Worm (Caenorhabditis elegans) whole organism, L1 larva: ENCODE data around the gene C44B9.3.

Experiments used
- aly-2 ChIP-seq: fragments of 150-350 bp; optimal IDR thresholded peaks from 2 replicates; lab custom pipeline; 2014; ENCODE audit warnings: missing biosample characterization, missing genetic modification characterization
- ama-1 ChIP-seq: fragments of 150-350 bp; optimal IDR thresholded peaks from 2 replicates; lab custom pipeline; 2014
- egl-13 ChIP-seq: sonication (generic microtip); optimal IDR thresholded peaks from 2 replicates; lab custom pipeline; 2016; ENCODE audit warnings: missing genotype, missing genetic modification reagents, missing genetic modification characterization, missing compliant biosample characterization
- elt-3 ChIP-seq, 6 experiments: fragments of 150-350 bp in 1 of 6; sonication (generic microtip); optimal IDR thresholded peaks; 2 replicates each; lab custom pipeline; 2017 to 2018; ENCODE audit warnings: missing biosample characterization in 6 of 6, missing genetic modification characterization in 6 of 6, inconsistent platforms in 1 of 6
- jun-1 ChIP-seq: fragments of 150-350 bp; optimal IDR thresholded peaks from 2 replicates; lab custom pipeline; 2014; ENCODE audit warnings: missing biosample characterization, missing genetic modification reagents, missing genetic modification characterization
- lin-15B ChIP-seq: fragments of 150-350 bp; sonication (generic microtip); optimal IDR thresholded peaks from 3 replicates; lab custom pipeline; 2014; ENCODE audit warnings: missing biosample characterization, missing genetic modification characterization
- mdl-1 ChIP-seq, 2 experiments: fragments of 150-350 bp; optimal IDR thresholded peaks; 2 replicates each; lab custom pipeline; 2014 to 2017; ENCODE audit warnings: missing biosample characterization in 2 of 2, missing genetic modification characterization in 2 of 2, inconsistent platforms in 1 of 2
- nhr-11 ChIP-seq: fragments of 150-350 bp; optimal IDR thresholded peaks from 2 replicates; lab custom pipeline; 2014; ENCODE audit warnings: missing biosample characterization, missing genetic modification characterization
- nhr-237 ChIP-seq: fragments of 150-350 bp; optimal IDR thresholded peaks from 2 replicates; lab custom pipeline; 2014; ENCODE audit warnings: missing biosample characterization, missing genetic modification characterization
- pag-3 ChIP-seq: sonication (generic microtip); optimal IDR thresholded peaks from 2 replicates; lab custom pipeline; 2017; ENCODE audit warnings: missing genetic modification characterization, mild to moderate bottlenecking, missing compliant biosample characterization, antibody characterized with exemption, borderline replicate concordance; ENCODE audit not compliant: insufficient read depth
- snpc-4 ChIP-seq: fragments of 150-350 bp; optimal IDR thresholded peaks from 2 replicates; lab custom pipeline; 2014; ENCODE audit warnings: missing biosample characterization, missing genetic modification characterization
- tbx-2 ChIP-seq: sonication (generic microtip); optimal IDR thresholded peaks from 2 replicates; lab custom pipeline; 2016; ENCODE audit warnings: missing genetic modification characterization, missing compliant biosample characterization

ce11 chrIII:10867086-10867485 is 12.9 kb downstream of the C44B9.3 start:
- TF ChIP-seq snpc-4 (no peak), egl-13 (tag; lab: Kevin White, UChicago) (no peak), mdl-1 (tag; optimal IDR thresholded peaks at IDR 0.05; lab: Kevin White, UChicago) (no peak), nhr-11 (tag; lab: Kevin White, UChicago) (no peak), lin-15B (tag; lab: Kevin White, UChicago) (no peak), elt-3 (tag; optimal IDR thresholded peaks at IDR 0.05; lab: Kevin White, UChicago) (no peak), aly-2 (tag; lab: Kevin White, UChicago) (no peak), tbx-2 (tag; lab: Kevin White, UChicago) (no peak), ama-1 (lab: Kevin White, UChicago) (no peak), pag-3 (tag; lab: Kevin White, UChicago) (no peak), jun-1 (tag; lab: Kevin White, UChicago) (no peak), nhr-237 (tag; lab: Kevin White, UChicago) (no peak)
